Worm (Caenorhabditis elegans): Measurements from ENCODE around the gene Y49E10.4.

- TF ChIP-seq ztf-11 (tag; optimal IDR thresholded peaks at IDR 0.05) (no peak), nhr-28 (tag; optimal IDR thresholded peaks at IDR 0.05) (no peak), nhr-77 (tag; optimal IDR thresholded peaks at IDR 0.05) (no peak), snpc-4 (tag; optimal IDR thresholded peaks at IDR 0.05) (no peak), jun-1 (tag; optimal IDR thresholded peaks at IDR 0.05) (no peak), alr-1 (tag; optimal IDR thresholded peaks at IDR 0.05; ENCODE audit: borderline replicate concordance) (no peak), dpl-1 (GFP tag; optimal IDR thresholded peaks at IDR 0.05) (no peak), ceh-82 (tag; optimal IDR thresholded peaks at IDR 0.05) (no peak)
Measured at ce11 chrIII:12427527-12428263, 44.1 kb upstream of the Y49E10.4 start.

All from whole organism, L1 larva.